Fruit fly (Drosophila melanogaster) whole organism, adult: ENCODE results near the gene CG6059.
A peak's percentile ranks its signal among the peaks of the same experiment; 100 is the strongest.

ENCODE experiments used
- CG14711 ChIP-seq: fragments of 200-800 bp; sonication (Bioruptor generic); optimal IDR thresholded peaks from 2 replicates; lab custom pipeline; 2018; ENCODE audit warnings: missing biosample characterization, mild to moderate bottlenecking, missing genetic modification characterization, moderate library complexity
- CG33017 ChIP-seq: fragments of 200-800 bp; sonication (Bioruptor generic); optimal IDR thresholded peaks from 2 replicates; lab custom pipeline; 2018; ENCODE audit warnings: missing biosample characterization, mild to moderate bottlenecking, missing genetic modification characterization, moderate library complexity
- CG5204 ChIP-seq: fragments of 200-800 bp; sonication (Bioruptor generic); optimal IDR thresholded peaks from 2 replicates; lab custom pipeline; 2016; ENCODE audit warnings: missing biosample characterization, missing genetic modification characterization
- CG7045 ChIP-seq: fragments of 200-800 bp; sonication (Bioruptor generic); optimal IDR thresholded peaks from 2 replicates; lab custom pipeline; 2017; ENCODE audit warnings: missing biosample characterization, mild to moderate bottlenecking, missing genetic modification characterization
- CG7101 ChIP-seq: fragments of 200-800 bp; sonication (Bioruptor generic); optimal IDR thresholded peaks from 2 replicates; lab custom pipeline; 2018; ENCODE audit warnings: missing biosample characterization, mild to moderate bottlenecking, missing genetic modification characterization, moderate library complexity
- Clk ChIP-seq: fragments of 200-800 bp; sonication (Bioruptor generic); optimal IDR thresholded peaks from 2 replicates; lab custom pipeline; 2017; ENCODE audit warnings: missing biosample characterization, missing genetic modification characterization
- Mnt ChIP-seq: fragments of 200-800 bp; sonication (Bioruptor generic); optimal IDR thresholded peaks from 2 replicates; lab custom pipeline; 2016; ENCODE audit warnings: missing biosample characterization, mild to moderate bottlenecking, missing genetic modification characterization
- bab1 ChIP-seq: fragments of 200-800 bp; sonication (Bioruptor generic); optimal IDR thresholded peaks from 3 replicates; lab custom pipeline; 2019; ENCODE audit warnings: missing biosample characterization, mild to moderate bottlenecking, missing genetic modification characterization, moderate library complexity
- cic ChIP-seq: fragments of 200-800 bp; sonication (Bioruptor generic); optimal IDR thresholded peaks from 2 replicates; lab custom pipeline; 2017; ENCODE audit warnings: missing biosample characterization, mild to moderate bottlenecking, missing genetic modification characterization, moderate library complexity
- kay ChIP-seq: fragments of 200-800 bp; sonication (Bioruptor generic); peaks from one replicate; lab custom pipeline; 2016; ENCODE audit warnings: missing biosample characterization, missing genetic modification characterization, borderline replicate concordance
- ovo ChIP-seq: fragments of 200-800 bp; sonication (Bioruptor generic); optimal IDR thresholded peaks from 2 replicates; lab custom pipeline; 2016; ENCODE audit warnings: missing biosample characterization, missing genetic modification characterization
- pad ChIP-seq: fragments of 200-800 bp; sonication (Bioruptor generic); optimal IDR thresholded peaks from 3 replicates; lab custom pipeline; 2017; ENCODE audit warnings: missing biosample characterization, missing genetic modification characterization, mild to moderate bottlenecking, moderate library complexity, missing genetic modification reagents

- TF ChIP-seq CG7045 (peak; percentile 40), CG14711 (tag; lab: Kevin White, UChicago) (no peak), kay (no peak), Mnt (GFP tag; lab: Kevin White, UChicago) (no peak), cic (GFP tag; lab: Kevin White, UChicago) (peak; percentile 51), pad (GFP tag; lab: Kevin White, UChicago) (no peak), CG7101 (tag; lab: Kevin White, UChicago) (peak; percentile 12), CG33017 (no peak), CG5204 (no peak), Clk (GFP tag; lab: Kevin White, UChicago) (no peak), ovo (GFP tag; lab: Kevin White, UChicago) (no peak), bab1 (no peak)
Measured at dm6 chr3R:27148812-27149769, 24.6 kb upstream of the CG6059 start.
